Fruit fly (Drosophila melanogaster): ENCODE measurements around the gene MnM.
A peak's percentile ranks its signal among the peaks of the same experiment; 100 is the strongest.

The MnM gene

dm6 chr3L:3179474-3179873 lies 1.1 kb upstream of the MnM start (continued):
- TF ChIP-seq CG14965 (GFP tag; optimal IDR thresholded peaks at IDR 0.05; ENCODE audit: borderline replicate concordance) (peak; percentile 50), Dip2 (GFP tag; IDR thresholded peaks at IDR 0.05) (no peak), gce (GFP tag; IDR thresholded peaks at IDR 0.05) (peak; percentile 85), chif (GFP tag; optimal IDR thresholded peaks at IDR 0.05) (peak; percentile 69 to 87), gsb (GFP tag; IDR thresholded peaks at IDR 0.05) (peak; percentile 88), CG15601 (tag; optimal IDR thresholded peaks at IDR 0.05) (no peak), salm (tag; optimal IDR thresholded peaks at IDR 0.05) (no peak), CG8765 (GFP tag; IDR thresholded peaks at IDR 0.05) (peak; percentile 71), ssp (GFP tag; IDR thresholded peaks at IDR 0.05) (peak; percentile 75), HmgD (GFP tag; optimal IDR thresholded peaks at IDR 0.05) (no peak), Asciz (GFP tag; optimal IDR thresholded peaks at IDR 0.05) (no peak), amos (GFP tag; IDR thresholded peaks at IDR 0.05; ENCODE audit: partially characterized antibody) (no peak), CG6654 (GFP tag; optimal IDR thresholded peaks at IDR 0.05) (peak; percentile 64), pros (GFP tag; optimal IDR thresholded peaks at IDR 0.05) (no peak), CG1647 (GFP tag; optimal IDR thresholded peaks at IDR 0.05) (peak; percentile 61), bbx (GFP tag; IDR thresholded peaks at IDR 0.05; ENCODE audit: partially characterized antibody) (no peak), CG16863 (GFP tag; optimal IDR thresholded peaks at IDR 0.05) (peak; percentile 79), zen (tag; optimal IDR thresholded peaks at IDR 0.05) (peak; percentile 68), lab (GFP tag; optimal IDR thresholded peaks at IDR 0.05) (peak; percentile 94), slp2 (GFP tag; optimal IDR thresholded peaks at IDR 0.05) (peak; percentile 70), NFAT (GFP tag; IDR thresholded peaks at IDR 0.05) (peak; percentile 86), CG6813 (GFP tag; optimal IDR thresholded peaks at IDR 0.05) (peak; percentile 79), so (GFP tag; IDR thresholded peaks at IDR 0.05) (peak; percentile 70; the same call in 2 of the 3 replicates), CG10654 (GFP tag; optimal IDR thresholded peaks at IDR 0.05) (peak; percentile 78), CG9817 (tag; optimal IDR thresholded peaks at IDR 0.05) (peak; percentile 76), ind (GFP tag; optimal IDR thresholded peaks at IDR 0.05) (peak; percentile 85), CG9797 (GFP tag; optimal IDR thresholded peaks at IDR 0.05) (no peak), CG3281 (GFP tag; optimal IDR thresholded peaks at IDR 0.05) (peak; percentile 93), sisA (GFP tag; IDR thresholded peaks at IDR 0.05) (peak; percentile 84), CG14667 (GFP tag; IDR thresholded peaks at IDR 0.05) (peak; percentile 75), Lhr (GFP tag; optimal IDR thresholded peaks at IDR 0.05) (peak; percentile 34), D19A (tag; optimal IDR thresholded peaks at IDR 0.05) (no peak), CG8089 (GFP tag; optimal IDR thresholded peaks at IDR 0.05) (peak; percentile 61), Gug (GFP tag; IDR thresholded peaks at IDR 0.05) (peak; percentile 87), Bdp1 (GFP tag; optimal IDR thresholded peaks at IDR 0.05) (peak; percentile 53), chm (GFP tag; IDR thresholded peaks at IDR 0.05) (peak; percentile 88), CG1792 (GFP tag; optimal IDR thresholded peaks at IDR 0.05) (peak; percentile 58), pita (GFP tag; optimal IDR thresholded peaks at IDR 0.05) (no peak), CG2199 (GFP tag; IDR thresholded peaks at IDR 0.05) (peak; percentile 77; the same call in 1 of the 3 replicates), CG1602 (GFP tag; optimal IDR thresholded peaks at IDR 0.05) (peak; percentile 77), dysf (GFP tag; IDR thresholded peaks at IDR 0.05) (peak; percentile 93), Ada2b (GFP tag; IDR thresholded peaks at IDR 0.05) (peak; percentile 94), kah (GFP tag; optimal IDR thresholded peaks at IDR 0.05) (peak; percentile 80), CG11723 (GFP tag; optimal IDR thresholded peaks at IDR 0.05) (peak; percentile 68), CG4730 (GFP tag; IDR thresholded peaks at IDR 0.05) (peak; percentile 82), prd (optimal IDR thresholded peaks at IDR 0.05) (no peak), prd (GFP tag; IDR thresholded peaks at IDR 0.05) (peak; percentile 94), CG10321 (GFP tag; IDR thresholded peaks at IDR 0.05) (no peak), CG31224 (GFP tag; IDR thresholded peaks at IDR 0.05) (peak; percentile 82), Adf1 (GFP tag; IDR thresholded peaks at IDR 0.05) (peak; percentile 41; the same call in 1 of the 2 replicates), GATAe (GFP tag; conservative IDR thresholded peaks at IDR 0.05) (peak; percentile 75; the same call in 1 of the 2 replicates), CG2120 (GFP tag; optimal IDR thresholded peaks at IDR 0.05) (peak; percentile 87)
